Worm (Caenorhabditis elegans): Measurements from ENCODE around the gene F49C12.9.

DNA sequence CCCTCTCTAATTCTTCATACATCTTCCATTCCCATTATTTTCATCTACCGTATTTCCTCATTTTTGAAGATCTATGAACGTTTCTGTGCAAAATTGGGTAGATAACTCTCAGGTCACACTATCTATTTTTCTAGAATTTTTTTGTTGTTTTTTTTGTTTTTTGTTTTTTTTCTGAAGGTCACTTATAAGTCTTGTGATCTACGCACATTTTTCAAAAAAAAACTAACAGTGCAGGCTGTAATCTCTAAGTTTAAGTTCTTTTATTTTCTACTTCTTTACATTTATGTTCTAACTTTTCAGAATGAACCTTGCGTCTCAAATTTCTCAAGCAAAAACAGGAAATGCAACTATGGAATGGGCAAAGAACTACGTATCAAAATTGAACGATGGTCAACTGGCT is 46.2 kb downstream of the F49C12.9 start, which contains the start of gene flh-3:
- TF ChIP-seq egl-27 (tag; optimal IDR thresholded peaks at IDR 0.05) = no peak
- TF ChIP-seq lin-13 (GFP tag; optimal IDR thresholded peaks at IDR 0.05) = no peak
- no peak for TF ChIP-seq snpc-4 (tag; optimal IDR thresholded peaks at IDR 0.05)
- no peak for TF ChIP-seq nhr-10 (tag; optimal IDR thresholded peaks at IDR 0.05)
- TF ChIP-seq nhr-129 (tag; optimal IDR thresholded peaks at IDR 0.05) = no peak
- TF ChIP-seq R02D3.7 (tag; optimal IDR thresholded peaks at IDR 0.05) = no peak
- no peak for TF ChIP-seq dmd-4 (tag; optimal IDR thresholded peaks at IDR 0.05)
- no peak for TF ChIP-seq unc-55 (GFP tag; optimal IDR thresholded peaks at IDR 0.05)
- TF ChIP-seq fos-1 (tag; optimal IDR thresholded peaks at IDR 0.05) = no peak
- no peak for TF ChIP-seq ama-1 (optimal IDR thresholded peaks at IDR 0.05)
- TF ChIP-seq ceh-82 (tag; optimal IDR thresholded peaks at IDR 0.05) = no peak
- TF ChIP-seq nhr-77 (tag; optimal IDR thresholded peaks at IDR 0.05) = no peak
